Worm (Caenorhabditis elegans) whole organism, mixed stage, embryonic: ENCODE results near the gene ppfr-4.

Experiments
- nhr-2 ChIP-seq: fragments of 150-350 bp; optimal IDR thresholded peaks from 2 replicates; lab custom pipeline; 2014; ENCODE audit warnings: missing biosample characterization, missing genetic modification characterization
- pha-4 ChIP-seq: fragments of 150-350 bp; optimal IDR thresholded peaks from 2 replicates; lab custom pipeline; 2018; ENCODE audit warnings: missing biosample characterization, missing genetic modification reagents, missing genetic modification characterization
- snpc-4 ChIP-seq: fragments of 150-350 bp; optimal IDR thresholded peaks from 2 replicates; lab custom pipeline; 2014; ENCODE audit warnings: missing biosample characterization, missing genetic modification characterization

DNA sequence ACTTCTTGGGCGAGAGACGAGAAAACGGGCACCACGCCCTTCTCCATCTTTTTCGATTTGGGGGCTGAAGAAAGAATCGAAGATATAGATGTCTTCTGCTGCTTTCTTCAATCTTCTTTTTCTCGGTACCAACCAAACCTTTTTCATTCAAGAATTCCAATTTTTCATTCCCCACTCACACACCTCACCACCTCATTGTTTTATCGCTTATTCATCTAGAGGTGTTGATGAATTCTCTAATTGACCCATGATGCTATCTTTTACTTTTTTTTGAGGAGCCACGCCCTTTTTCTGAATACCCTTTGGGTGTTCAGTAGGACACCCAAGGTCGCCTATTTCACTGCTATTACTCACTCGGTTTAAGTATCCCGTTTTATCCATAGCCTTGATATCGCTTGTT lies 31.8 kb downstream of the ppfr-4 start:
- no peak for TF ChIP-seq pha-4 (tag; lab: Kevin White, UChicago)
- no peak for TF ChIP-seq nhr-2 (tag; lab: Kevin White, UChicago)
- TF ChIP-seq snpc-4: no peak
